Worm (Caenorhabditis elegans) whole organism, young adult: ENCODE measurements around the gene srsx-28.

Experiments
- B0019.2 ChIP-seq: fragments of 200-800 bp; sonication (Bioruptor generic); conservative IDR thresholded peaks from 2 replicates; pipeline ENCODE4 v1.3.6; 2022; ENCODE audit warnings: missing genetic modification reagents, missing genetic modification characterization, missing compliant biosample characterization
- B0035.1 ChIP-seq: sonication (generic microtip); optimal IDR thresholded peaks from 2 replicates; lab custom pipeline; 2016; ENCODE audit warnings: missing genetic modification characterization, mild to moderate bottlenecking, missing compliant biosample characterization, missing genotype, missing genetic modification reagents
- C17E4.6 ChIP-seq: fragments of 200-800 bp; sonication (Bioruptor generic); IDR thresholded peaks from 2 replicates; pipeline ENCODE4 v1.3.6; 2022; ENCODE audit warnings: missing genetic modification reagents, missing genetic modification characterization, missing compliant biosample characterization
- F23B12.7 ChIP-seq: sonication (generic microtip); optimal IDR thresholded peaks from 2 replicates; lab custom pipeline; 2017; ENCODE audit warnings: missing genetic modification characterization, mild to moderate bottlenecking, missing compliant biosample characterization, antibody characterized with exemption, moderate library complexity; ENCODE audit not compliant: insufficient read depth
- F57A8.1 ChIP-seq: fragments of 200-800 bp; sonication (Bioruptor generic); optimal IDR thresholded peaks from 2 replicates; lab custom pipeline; 2018; ENCODE audit warnings: mild to moderate bottlenecking, missing genetic modification characterization, moderate library complexity, missing compliant biosample characterization
- Y56A3A.18 ChIP-seq: fragments of 200-800 bp; sonication (Bioruptor generic); IDR thresholded peaks from 2 replicates; pipeline ENCODE4 v1.3.6; 2022; ENCODE audit warnings: missing genetic modification reagents, missing genetic modification characterization, missing compliant biosample characterization
- ZK185.1 ChIP-seq: sonication (generic microtip); optimal IDR thresholded peaks from 2 replicates; lab custom pipeline; 2016; ENCODE audit warnings: mild to moderate bottlenecking, missing genetic modification characterization, missing compliant biosample characterization; ENCODE audit not compliant: poor library complexity, severe bottlenecking
- ama-1 ChIP-seq, 3 experiments: fragments of 150-350 bp in 1 of 3; sonication (generic microtip) in 2 of 3; optimal IDR thresholded peaks; 2 replicates each; lab custom pipeline; 2014 to 2018; ENCODE audit warnings: missing biosample characterization in 2 of 3, missing genetic modification characterization in 2 of 3, missing genetic modification reagents in 2 of 3
- bed-1 ChIP-seq: fragments of 200-800 bp; sonication (Bioruptor generic); IDR thresholded peaks from 2 replicates; pipeline ENCODE4 v1.3.6; 2022; ENCODE audit warnings: missing genetic modification reagents, missing genetic modification characterization, missing compliant biosample characterization
- dpff-1 ChIP-seq: sonication (generic microtip); optimal IDR thresholded peaks from 2 replicates; lab custom pipeline; 2017; ENCODE audit warnings: mild to moderate bottlenecking, missing genetic modification characterization, missing compliant biosample characterization
- fkh-3 ChIP-seq: sonication (generic microtip); optimal IDR thresholded peaks from 2 replicates; lab custom pipeline; 2016; ENCODE audit warnings: mild to moderate bottlenecking, missing genetic modification characterization, missing compliant biosample characterization
- hmg-1.2 ChIP-seq: fragments of 200-800 bp; sonication (Bioruptor generic); IDR thresholded peaks from 2 replicates; pipeline ENCODE4 v1.3.6; 2022; ENCODE audit warnings: missing genetic modification reagents, missing genetic modification characterization, missing compliant biosample characterization
- hsf-1 ChIP-seq: fragments of 200-800 bp; sonication (Bioruptor generic); IDR thresholded peaks from 2 replicates; pipeline ENCODE4 v1.3.6; 2022; ENCODE audit warnings: missing genetic modification reagents, missing genetic modification characterization, missing compliant biosample characterization
- let-526 ChIP-seq: fragments of 200-800 bp; sonication (Bioruptor generic); IDR thresholded peaks from 2 replicates; pipeline ENCODE4 v1.3.6; 2022; ENCODE audit warnings: missing genetic modification reagents, missing genetic modification characterization, missing compliant biosample characterization
- let-607 ChIP-seq, 2 experiments: fragments of 200-800 bp in 1 of 2; sonication (Bioruptor generic) in 1 of 2; sonication (generic microtip) in 1 of 2; optimal IDR thresholded peaks; 2 replicates each; lab custom pipeline; 2016 to 2018; ENCODE audit warnings: mild to moderate bottlenecking in 2 of 2, missing compliant biosample characterization in 2 of 2, missing genetic modification characterization in 2 of 2, moderate library complexity in 2 of 2, missing genotype in 1 of 2
- lir-1 ChIP-seq: fragments of 200-800 bp; sonication (Bioruptor generic); conservative IDR thresholded peaks from 2 replicates; pipeline ENCODE4 v1.3.6; 2022; ENCODE audit warnings: missing genetic modification reagents, missing genetic modification characterization, missing compliant biosample characterization
- madf-10 ChIP-seq: sonication (generic microtip); optimal IDR thresholded peaks from 2 replicates; lab custom pipeline; 2016; ENCODE audit warnings: mild to moderate bottlenecking, missing genetic modification characterization, missing compliant biosample characterization
- mcd-1 ChIP-seq: fragments of 200-800 bp; sonication (Bioruptor generic); IDR thresholded peaks from 2 replicates; pipeline ENCODE4 v1.3.6; 2022; ENCODE audit warnings: missing genetic modification reagents, missing genetic modification characterization, missing compliant biosample characterization
- nhr-120 ChIP-seq: fragments of 200-800 bp; sonication (Bioruptor generic); IDR thresholded peaks from 2 replicates; pipeline ENCODE4 v1.3.6; 2022; ENCODE audit warnings: missing genetic modification characterization, missing compliant biosample characterization
- nhr-80 ChIP-seq: sonication (generic microtip); optimal IDR thresholded peaks from 2 replicates; lab custom pipeline; 2016; ENCODE audit warnings: missing genetic modification characterization, missing compliant biosample characterization
- pbrm-1 ChIP-seq: fragments of 200-800 bp; sonication (Bioruptor generic); IDR thresholded peaks from 2 replicates; pipeline ENCODE4 v1.3.6; 2022; ENCODE audit warnings: missing genetic modification reagents, missing genetic modification characterization, missing compliant biosample characterization
- snpc-3.4 ChIP-seq: sonication (generic microtip); optimal IDR thresholded peaks from 2 replicates; lab custom pipeline; 2017; ENCODE audit warnings: missing genetic modification characterization, mild to moderate bottlenecking, missing compliant biosample characterization, antibody characterized with exemption, moderate library complexity, missing genotype, missing genetic modification reagents
- snpc-4 ChIP-seq, 5 experiments: fragments of 150-350 bp in 1 of 5; sonication (generic microtip) in 4 of 5; optimal IDR thresholded peaks; 2 replicates each; lab custom pipeline; 2014 to 2018; ENCODE audit warnings: missing genetic modification characterization in 5 of 5, missing biosample characterization in 3 of 5, antibody characterized with exemption in 2 of 5, mild to moderate bottlenecking in 2 of 5, missing compliant biosample characterization in 2 of 5, missing genotype in 2 of 5, moderate library complexity in 2 of 5, missing genetic modification reagents in 1 of 5
- tlf-1 ChIP-seq: fragments of 200-800 bp; sonication (Bioruptor generic); optimal IDR thresholded peaks from 2 replicates; lab custom pipeline; 2018; ENCODE audit warnings: mild to moderate bottlenecking, missing genetic modification characterization, missing compliant biosample characterization
- unc-130 ChIP-seq: sonication (generic microtip); optimal IDR thresholded peaks from 2 replicates; lab custom pipeline; 2016; ENCODE audit warnings: missing genetic modification reagents, missing genetic modification characterization, missing compliant biosample characterization
- ztf-18 ChIP-seq: sonication (generic microtip); optimal IDR thresholded peaks from 2 replicates; lab custom pipeline; 2016; ENCODE audit warnings: missing genotype, mild to moderate bottlenecking, missing genetic modification characterization, missing compliant biosample characterization
- ztf-28 ChIP-seq: fragments of 200-800 bp; sonication (Bioruptor generic); IDR thresholded peaks from 2 replicates; pipeline ENCODE4 v1.3.6; 2022; ENCODE audit warnings: missing genetic modification reagents, missing genetic modification characterization, missing compliant biosample characterization
- ztf-3 ChIP-seq: fragments of 200-800 bp; sonication (Bioruptor generic); optimal IDR thresholded peaks from 2 replicates; lab custom pipeline; 2018; ENCODE audit warnings: mild to moderate bottlenecking, missing genetic modification characterization, missing compliant biosample characterization

srsx-28 gene

ce11 chrV:10183810-10184209 is 31.4 kb downstream of the srsx-28 start:
- TF ChIP-seq Y56A3A.18 (GFP tag; lab: Robert Waterston, UW): no peak
- no peak for TF ChIP-seq ZK185.1
- no peak for TF ChIP-seq fkh-3 (tag; lab: Kevin White, UChicago)
- no peak for TF ChIP-seq hsf-1 (GFP tag; lab: Robert Waterston, UW)
- no peak for TF ChIP-seq madf-10
- TF ChIP-seq ztf-28 (GFP tag; lab: Robert Waterston, UW): no peak
- no peak for TF ChIP-seq nhr-120 (GFP tag; lab: Robert Waterston, UW)
- no peak for TF ChIP-seq B0019.2 (GFP tag; lab: Robert Waterston, UW)
- no peak for TF ChIP-seq let-526
- TF ChIP-seq mcd-1 (GFP tag; lab: Robert Waterston, UW): no peak
- TF ChIP-seq bed-1: no peak
- TF ChIP-seq ztf-18 (tag; lab: Kevin White, UChicago): no peak
- TF ChIP-seq, all 124 proteins: peak for 0

ce11 chrV:10185719-10186118 is 33.3 kb downstream of the srsx-28 start, which contains the start of gene ZK856.18:
Gene ZK856.18, minus strand, starts transcription at chrV:10186007.
- TF ChIP-seq ztf-3 (GFP tag; lab: Kevin White, UChicago) (no peak), C17E4.6 (GFP tag; lab: Robert Waterston, UW) (no peak), nhr-120 (GFP tag; lab: Robert Waterston, UW) (no peak), snpc-4 (GFP tag; optimal IDR thresholded peaks at IDR 0.05; lab: Kevin White, UChicago) (no peak), snpc-4 (tag; optimal IDR thresholded peaks at IDR 0.05; lab: Kevin White, UChicago) (no peak), unc-130 (GFP tag; lab: Kevin White, UChicago) (no peak), F23B12.7 (tag; lab: Kevin White, UChicago) (no peak), snpc-3.4 (tag; lab: Kevin White, UChicago) (no peak), B0019.2 (GFP tag; lab: Robert Waterston, UW) (no peak)

ce11 chrV:10190081-10190556 is 37.7 kb downstream of the srsx-28 start, which contains the start of gene ZK856.5:
Gene ZK856.5, minus strand, starts transcription at chrV:10190131.
- no peak for TF ChIP-seq B0035.1
- TF ChIP-seq tlf-1 (GFP tag; lab: Kevin White, UChicago): no peak
- peak in 1 of 2 experiments; percentile 16 for TF ChIP-seq let-607 (tag; optimal IDR thresholded peaks at IDR 0.05; lab: Kevin White, UChicago)
- peak; percentile 69 for TF ChIP-seq nhr-80 (tag; lab: Kevin White, UChicago)
- no peak for TF ChIP-seq lir-1 (GFP tag; lab: Robert Waterston, UW)

ce11 chrV:10191242-10191641 is 38.9 kb downstream of the srsx-28 start:
- TF ChIP-seq nhr-80 (tag; lab: Kevin White, UChicago): peak; percentile 23
- no peak for TF ChIP-seq hmg-1.2 (GFP tag; lab: Robert Waterston, UW)

- TF ChIP-seq nhr-120 (GFP tag; lab: Robert Waterston, UW) (no peak), dpff-1 (no peak), pbrm-1 (GFP tag; lab: Robert Waterston, UW) (no peak)
Measured at ce11 chrV:10198386-10198785, 46.0 kb downstream of the srsx-28 start, which contains the start of gene ZK856.6. Gene ZK856.6, plus strand, starts transcription at chrV:10198686.

DNA sequence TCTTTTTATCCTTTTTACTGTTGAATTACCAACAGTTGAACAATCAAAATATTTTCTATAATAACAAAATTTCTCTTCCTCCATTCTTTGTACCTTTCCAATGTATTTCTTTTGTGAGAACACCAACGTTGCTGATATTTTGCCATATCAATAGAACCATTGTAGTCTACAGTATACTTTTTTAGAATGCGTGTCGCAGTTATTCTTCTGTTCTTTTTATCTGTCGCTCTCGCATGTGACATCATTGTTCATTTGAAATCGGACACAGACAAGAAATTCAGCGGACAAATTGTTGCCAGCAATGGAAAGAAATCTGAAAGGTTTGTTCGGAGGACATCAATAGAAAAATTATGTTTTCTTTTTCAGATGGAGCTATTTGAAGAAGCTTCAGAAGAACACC is 49.5 kb downstream of the srsx-28 start, which contains the start of gene ZK856.7:
ZK856.7 (plus strand) TSS at position 186 of the 400 bp plus-strand sequence.
- TF ChIP-seq ama-1 (optimal IDR thresholded peaks at IDR 0.05; lab: Kevin White, UChicago) (no peak), ama-1 (GFP tag; optimal IDR thresholded peaks at IDR 0.05; lab: Kevin White, UChicago) (peak in 1 of 2 experiments; percentile 7), F57A8.1 (GFP tag; lab: Kevin White, UChicago) (no peak)
